Fruit fly (Drosophila melanogaster) whole organism, embryonic: ENCODE results near the gene Irbp.

Source experiments
- Ada2b ChIP-seq: fragments of 200-800 bp; sonication (Bioruptor generic); IDR thresholded peaks from 2 replicates; pipeline ENCODE4 v1.3.6; 2022; ENCODE audit warnings: missing biosample characterization, missing genetic modification characterization
- Antp ChIP-seq: fragments of 200-800 bp; sonication (Bioruptor generic); optimal IDR thresholded peaks from 3 replicates; lab custom pipeline; 2016; ENCODE audit warnings: missing biosample characterization, missing genetic modification characterization
- Bdp1 ChIP-seq: fragments of 200-800 bp; sonication (Bioruptor generic); optimal IDR thresholded peaks from 3 replicates; lab custom pipeline; 2016; ENCODE audit warnings: missing biosample characterization, missing genetic modification characterization
- BtbVII ChIP-seq: fragments of 200-800 bp; sonication (Bioruptor generic); optimal IDR thresholded peaks from 3 replicates; lab custom pipeline; 2017; ENCODE audit warnings: missing biosample characterization, mild to moderate bottlenecking, missing genetic modification characterization
- CG11504 ChIP-seq: fragments of 200-800 bp; sonication (Bioruptor generic); optimal IDR thresholded peaks from 3 replicates; lab custom pipeline; 2019; ENCODE audit warnings: missing biosample characterization, mild to moderate bottlenecking, missing genetic modification characterization, moderate library complexity
- CG11696 ChIP-seq: fragments of 200-800 bp; sonication (Bioruptor generic); IDR thresholded peaks from 2 replicates; pipeline ENCODE4 v1.3.6; 2022; ENCODE audit warnings: missing biosample characterization, missing genetic modification characterization
- CG14860 ChIP-seq: fragments of 200-800 bp; sonication (Bioruptor generic); IDR thresholded peaks from 3 replicates; pipeline ENCODE4 v1.3.6; 2022; ENCODE audit warnings: missing biosample characterization, missing genetic modification characterization; ENCODE audit not compliant: partially characterized antibody
- CG1529 ChIP-seq: fragments of 200-800 bp; sonication (Bioruptor generic); optimal IDR thresholded peaks from 3 replicates; lab custom pipeline; 2018; ENCODE audit warnings: missing biosample characterization, missing genetic modification characterization
- CG1603 ChIP-seq: fragments of 200-800 bp; sonication (Bioruptor generic); optimal IDR thresholded peaks from 2 replicates; lab custom pipeline; 2019; ENCODE audit warnings: missing biosample characterization, mild to moderate bottlenecking, missing genetic modification characterization, moderate library complexity
- CG1647 ChIP-seq: fragments of 200-800 bp; sonication (Bioruptor generic); optimal IDR thresholded peaks from 3 replicates; lab custom pipeline; 2016; ENCODE audit warnings: missing biosample characterization, missing genetic modification characterization
- CG16863 ChIP-seq: fragments of 200-800 bp; sonication (Bioruptor generic); optimal IDR thresholded peaks from 3 replicates; lab custom pipeline; 2016; ENCODE audit warnings: missing biosample characterization, missing genetic modification characterization
- CG17328 ChIP-seq: fragments of 200-800 bp; sonication (Bioruptor generic); IDR thresholded peaks from 2 replicates; pipeline ENCODE4 v1.3.6; 2022; ENCODE audit warnings: missing biosample characterization, missing genetic modification characterization
- CG17568 ChIP-seq: fragments of 200-800 bp; sonication (Bioruptor generic); optimal IDR thresholded peaks from 2 replicates; lab custom pipeline; 2018; ENCODE audit warnings: missing biosample characterization, mild to moderate bottlenecking, missing genetic modification characterization, moderate library complexity
- CG17912 ChIP-seq: fragments of 200-800 bp; sonication (Bioruptor generic); optimal IDR thresholded peaks from 2 replicates; lab custom pipeline; 2018; ENCODE audit warnings: missing biosample characterization, mild to moderate bottlenecking, missing genetic modification characterization
- CG18619 ChIP-seq: fragments of 200-800 bp; sonication (Bioruptor generic); optimal IDR thresholded peaks from 3 replicates; lab custom pipeline; 2017; ENCODE audit warnings: missing biosample characterization, mild to moderate bottlenecking, missing genetic modification characterization
- CG2678 ChIP-seq: fragments of 200-800 bp; sonication (Bioruptor generic); optimal IDR thresholded peaks from 3 replicates; lab custom pipeline; 2019; ENCODE audit warnings: missing biosample characterization, mild to moderate bottlenecking, missing genetic modification characterization, moderate library complexity
- CG33557 ChIP-seq: fragments of 200-800 bp; sonication (Bioruptor generic); optimal IDR thresholded peaks from 2 replicates; lab custom pipeline; 2019; ENCODE audit warnings: missing biosample characterization, mild to moderate bottlenecking, missing genetic modification characterization, moderate library complexity
- CG42726 ChIP-seq: fragments of 200-800 bp; sonication (Bioruptor generic); IDR thresholded peaks from 2 replicates; pipeline ENCODE4 v1.3.6; 2022; ENCODE audit warnings: missing biosample characterization, missing genetic modification characterization; ENCODE audit not compliant: partially characterized antibody
- CG7786 ChIP-seq: fragments of 200-800 bp; sonication (Bioruptor generic); optimal IDR thresholded peaks from 2 replicates; lab custom pipeline; 2016; ENCODE audit warnings: missing biosample characterization, missing genetic modification characterization
- CG8089 ChIP-seq: fragments of 200-800 bp; sonication (Bioruptor generic); optimal IDR thresholded peaks from 3 replicates; lab custom pipeline; 2016; ENCODE audit warnings: missing biosample characterization, missing genetic modification characterization
- CG9215 ChIP-seq: fragments of 200-800 bp; sonication (Bioruptor generic); IDR thresholded peaks from 2 replicates; pipeline ENCODE4 v1.3.6; 2022; ENCODE audit warnings: missing biosample characterization, missing genetic modification characterization
- Dad ChIP-seq: fragments of 200-800 bp; sonication (Bioruptor generic); optimal IDR thresholded peaks from 3 replicates; lab custom pipeline; 2016; ENCODE audit warnings: missing biosample characterization, missing genetic modification characterization
- Doc2 ChIP-seq: fragments of 200-800 bp; sonication (Bioruptor generic); IDR thresholded peaks from 2 replicates; pipeline ENCODE4 v1.3.6; 2022; ENCODE audit warnings: missing biosample characterization, missing genetic modification characterization
- E2f1 ChIP-seq: fragments of 200-800 bp; sonication (Bioruptor generic); IDR thresholded peaks from 2 replicates; pipeline ENCODE4 v1.3.6; 2022; ENCODE audit warnings: missing biosample characterization, missing genetic modification characterization
- E2f2 ChIP-seq: fragments of 200-800 bp; sonication (Bioruptor generic); IDR thresholded peaks from 2 replicates; pipeline ENCODE4 v1.3.6; 2022; ENCODE audit warnings: missing biosample characterization, missing genetic modification characterization
- ERR ChIP-seq: fragments of 200-800 bp; sonication (Bioruptor generic); optimal IDR thresholded peaks from 2 replicates; lab custom pipeline; 2016; ENCODE audit warnings: missing biosample characterization, missing genetic modification characterization
- GATAe ChIP-seq: fragments of 200-800 bp; sonication (Bioruptor generic); conservative IDR thresholded peaks from 2 replicates; pipeline ENCODE4 v1.3.6; 2022; ENCODE audit warnings: missing biosample characterization, missing genetic modification characterization
- Lhr ChIP-seq: fragments of 200-800 bp; sonication (Bioruptor generic); optimal IDR thresholded peaks from 3 replicates; lab custom pipeline; 2017; ENCODE audit warnings: mild to moderate bottlenecking, missing biosample characterization, missing genetic modification reagents, missing genetic modification characterization
- Nf-YB ChIP-seq: fragments of 200-800 bp; sonication (Bioruptor generic); optimal IDR thresholded peaks from 3 replicates; lab custom pipeline; 2019; ENCODE audit warnings: missing biosample characterization, mild to moderate bottlenecking, missing genetic modification characterization, moderate library complexity
- Six4 ChIP-seq: fragments of 200-800 bp; sonication (Bioruptor generic); optimal IDR thresholded peaks from 2 replicates; lab custom pipeline; 2016; ENCODE audit warnings: missing biosample characterization, missing genetic modification characterization
- ara ChIP-seq: fragments of 200-800 bp; sonication (Bioruptor generic); IDR thresholded peaks from 2 replicates; pipeline ENCODE4 v1.3.6; 2022; ENCODE audit warnings: missing biosample characterization, missing genetic modification characterization
- bsh ChIP-seq, 2 experiments: fragments of 200-800 bp; sonication (Bioruptor generic); optimal IDR thresholded peaks; 2 replicates each; lab custom pipeline; 2017 to 2018; ENCODE audit warnings: mild to moderate bottlenecking in 2 of 2, missing biosample characterization in 2 of 2, missing genetic modification characterization in 2 of 2, moderate library complexity in 1 of 2
- da ChIP-seq: fragments of 200-800 bp; sonication (Bioruptor generic); optimal IDR thresholded peaks from 2 replicates; lab custom pipeline; 2016; ENCODE audit warnings: missing biosample characterization, missing genetic modification characterization
- danr ChIP-seq: fragments of 200-800 bp; sonication (Bioruptor generic); IDR thresholded peaks from 2 replicates; pipeline ENCODE4 v1.3.6; 2022; ENCODE audit warnings: missing biosample characterization, missing genetic modification characterization
- disco-r ChIP-seq: fragments of 200-800 bp; sonication (Bioruptor generic); optimal IDR thresholded peaks from 2 replicates; lab custom pipeline; 2016; ENCODE audit warnings: missing biosample characterization, missing genetic modification characterization
- fd96Cb ChIP-seq: fragments of 200-800 bp; sonication (Bioruptor generic); optimal IDR thresholded peaks from 2 replicates; lab custom pipeline; 2018; ENCODE audit warnings: missing biosample characterization, mild to moderate bottlenecking, missing genetic modification characterization, moderate library complexity
- gcm2 ChIP-seq: fragments of 200-800 bp; sonication (Bioruptor generic); optimal IDR thresholded peaks from 2 replicates; lab custom pipeline; 2016; ENCODE audit warnings: missing biosample characterization, missing genetic modification characterization
- grn ChIP-seq: fragments of 200-800 bp; sonication (Bioruptor generic); optimal IDR thresholded peaks from 3 replicates; lab custom pipeline; 2017; ENCODE audit warnings: missing biosample characterization, missing genetic modification characterization
- hbn ChIP-seq: fragments of 200-800 bp; sonication (Bioruptor generic); IDR thresholded peaks from 2 replicates; pipeline ENCODE4 v1.3.6; 2022; ENCODE audit warnings: missing biosample characterization, missing genetic modification characterization; ENCODE audit not compliant: partially characterized antibody
- jigr1 ChIP-seq: fragments of 200-800 bp; sonication (Bioruptor generic); IDR thresholded peaks from 3 replicates; pipeline ENCODE4 v1.3.6; 2022; ENCODE audit warnings: missing biosample characterization, missing genetic modification characterization
- kni ChIP-seq: fragments of 200-800 bp; sonication (Bioruptor generic); optimal IDR thresholded peaks from 3 replicates; lab custom pipeline; 2017; ENCODE audit warnings: mild to moderate bottlenecking, missing biosample characterization, missing genetic modification reagents, missing genetic modification characterization
- lilli ChIP-seq: fragments of 200-800 bp; sonication (Bioruptor generic); optimal IDR thresholded peaks from 3 replicates; lab custom pipeline; 2016; ENCODE audit warnings: missing biosample characterization, missing genetic modification characterization
- nerfin-1 ChIP-seq: fragments of 200-800 bp; sonication (Bioruptor generic); optimal IDR thresholded peaks from 3 replicates; lab custom pipeline; 2019; ENCODE audit warnings: missing biosample characterization, mild to moderate bottlenecking, missing genetic modification characterization, moderate library complexity
- peb ChIP-seq: fragments of 200-800 bp; sonication (Bioruptor generic); IDR thresholded peaks from 2 replicates; pipeline ENCODE4 v1.3.6; 2022; ENCODE audit warnings: missing biosample characterization, missing genetic modification characterization
- ro ChIP-seq: fragments of 200-800 bp; sonication (Bioruptor generic); IDR thresholded peaks from 2 replicates; pipeline ENCODE4 v1.3.6; 2022; ENCODE audit warnings: missing biosample characterization, missing genetic modification characterization
- schlank ChIP-seq: fragments of 200-800 bp; sonication (Bioruptor generic); optimal IDR thresholded peaks from 2 replicates; lab custom pipeline; 2018; ENCODE audit warnings: missing biosample characterization, mild to moderate bottlenecking, missing genetic modification characterization
- so ChIP-seq: fragments of 200-800 bp; sonication (Bioruptor generic); IDR thresholded peaks from 3 replicates; pipeline ENCODE4 v1.3.6; 2022; ENCODE audit warnings: missing biosample characterization, missing genetic modification characterization
- tna ChIP-seq: fragments of 200-800 bp; sonication (Bioruptor generic); IDR thresholded peaks from 2 replicates; pipeline ENCODE4 v1.3.6; 2022; ENCODE audit warnings: missing biosample characterization, missing genetic modification characterization; ENCODE audit not compliant: partially characterized antibody
- toy ChIP-seq: fragments of 200-800 bp; sonication (Bioruptor generic); IDR thresholded peaks from 2 replicates; pipeline ENCODE4 v1.3.6; 2022; ENCODE audit warnings: missing biosample characterization, missing genetic modification characterization
- vfl ChIP-seq: fragments of 200-800 bp; sonication (Bioruptor generic); optimal IDR thresholded peaks from 2 replicates; lab custom pipeline; 2016; ENCODE audit warnings: missing biosample characterization, missing genetic modification characterization

Gene Irbp

dm6 chr3R:11435537-11436234 is 25.8 kb downstream of the Irbp start, which contains the start of the genes Exd2 and CG5281 (continued):
- TF ChIP-seq fd96Cb (peak; percentile 9), Doc2 (GFP tag; lab: Robert Waterston, UW) (no peak), ara (GFP tag; lab: Robert Waterston, UW) (no peak), da (GFP tag; lab: Kevin White, UChicago) (peak; percentile 29), toy (no peak), CG17568 (GFP tag; lab: Kevin White, UChicago) (no peak), disco-r (GFP tag; lab: Kevin White, UChicago) (peak; percentile 15), CG9215 (GFP tag; lab: Robert Waterston, UW) (no peak), hbn (no peak), Lhr (GFP tag; lab: Kevin White, UChicago) (peak; percentile 64), BtbVII (GFP tag; lab: Kevin White, UChicago) (no peak), jigr1 (no peak), CG2678 (tag; lab: Kevin White, UChicago) (no peak), lilli (GFP tag; lab: Kevin White, UChicago) (peak; percentile 77), CG11504 (tag; lab: Kevin White, UChicago) (no peak), GATAe (no peak), CG16863 (GFP tag; lab: Kevin White, UChicago) (peak; percentile 53), so (GFP tag; lab: Robert Waterston, UW) (no peak; the same call in 2 of the 3 replicates), nerfin-1 (peak; percentile 48), peb (GFP tag; lab: Robert Waterston, UW) (no peak), Antp (GFP tag; lab: Kevin White, UChicago) (peak; percentile 58), CG18619 (GFP tag; lab: Kevin White, UChicago) (peak; percentile 30), CG14860 (GFP tag; lab: Robert Waterston, UW) (no peak), vfl (GFP tag; lab: Kevin White, UChicago) (peak; percentile 41), CG33557 (GFP tag; lab: Kevin White, UChicago) (peak; percentile 66), schlank (tag; lab: Kevin White, UChicago) (no peak), CG7786 (GFP tag; lab: Kevin White, UChicago) (peak; percentile 0), Bdp1 (GFP tag; lab: Kevin White, UChicago) (peak; percentile 27), CG11696 (GFP tag; lab: Robert Waterston, UW) (no peak), CG17328 (GFP tag; lab: Robert Waterston, UW) (0 out of 2 replicates have a peak, but pooled peaks have one; percentile 40), danr (GFP tag; lab: Robert Waterston, UW) (no peak), tna (GFP tag; lab: Robert Waterston, UW) (no peak), CG1647 (GFP tag; lab: Kevin White, UChicago) (peak; percentile 46), ERR (GFP tag; lab: Kevin White, UChicago) (peak; percentile 37), CG8089 (GFP tag; lab: Kevin White, UChicago) (peak; percentile 35), ro (GFP tag; lab: Robert Waterston, UW) (no peak), gcm2 (no peak), grn (no peak), E2f2 (peak; percentile 54), Six4 (GFP tag; lab: Kevin White, UChicago) (peak; percentile 69), CG1529 (GFP tag; lab: Kevin White, UChicago) (peak; percentile 22), Ada2b (GFP tag; lab: Robert Waterston, UW) (0 out of 2 replicates have a peak, but pooled peaks have one; percentile 5), bsh (GFP tag; optimal IDR thresholded peaks at IDR 0.05; lab: Kevin White, UChicago) (peak in 1 of 2 experiments; percentile 52), CG17912 (GFP tag; lab: Kevin White, UChicago) (peak; percentile 61), CG1603 (tag; lab: Kevin White, UChicago) (peak; percentile 68), kni (GFP tag; lab: Kevin White, UChicago) (peak; percentile 54), CG42726 (no peak), E2f1 (no peak), Dad (GFP tag; lab: Kevin White, UChicago) (peak; percentile 47), Nf-YB (GFP tag; lab: Kevin White, UChicago) (no peak)
